Fruit fly (Drosophila melanogaster) whole organism: ENCODE results near the gene mTerf5.

Source experiments
- Dll ChIP-seq: fragments of >200 bp; optimal IDR thresholded peaks from 2 replicates; lab custom pipeline; 2017
- EcR ChIP-seq, 2 experiments: fragments of >200 bp; optimal IDR thresholded peaks; 2 replicates each; lab custom pipeline; 2017; ENCODE audit warnings: missing biosample characterization in 2 of 2, missing genetic modification characterization in 2 of 2, missing genetic modification reagents in 2 of 2
- pan ChIP-seq: fragments of >200 bp; optimal IDR thresholded peaks from 2 replicates; lab custom pipeline; 2017
- usp ChIP-seq: fragments of >200 bp; optimal IDR thresholded peaks from 2 replicates; lab custom pipeline; 2017; ENCODE audit warnings: missing biosample characterization, missing genetic modification characterization, mixed read lengths

dm6 chr3R:18242089-18242955, 18.8 kb upstream of the mTerf5 start, which contains the start of the genes CG7156 and 14-3-3epsilon:
- no peak for TF ChIP-seq EcR (GFP tag; optimal IDR thresholded peaks at IDR 0.05; lab: Kevin White, UChicago)
- no peak for TF ChIP-seq usp (GFP tag; lab: Kevin White, UChicago)
- TF ChIP-seq Dll (lab: Kevin White, UChicago), result no peak
- no peak for TF ChIP-seq pan
